Worm (Caenorhabditis elegans) whole organism, early embryonic: Measurements from ENCODE around the gene cyld-1.

Experiments
- B0310.2 ChIP-seq: sonication (generic microtip); optimal IDR thresholded peaks from 2 replicates; lab custom pipeline; 2016; ENCODE audit warnings: mild to moderate bottlenecking, missing genetic modification characterization, missing compliant biosample characterization
- F13C5.2 ChIP-seq: sonication (generic microtip); optimal IDR thresholded peaks from 2 replicates; lab custom pipeline; 2017; ENCODE audit warnings: mild to moderate bottlenecking, missing genetic modification characterization, inconsistent platforms, missing compliant biosample characterization
- aly-1 ChIP-seq: sonication (generic microtip); optimal IDR thresholded peaks from 2 replicates; lab custom pipeline; 2016; ENCODE audit warnings: missing genetic modification characterization, missing compliant biosample characterization
- ama-1 ChIP-seq: fragments of 150-350 bp; optimal IDR thresholded peaks from 2 replicates; lab custom pipeline; 2014
- ceh-13 ChIP-seq: fragments of 200-800 bp; sonication (Bioruptor generic); optimal IDR thresholded peaks from 2 replicates; lab custom pipeline; 2018; ENCODE audit warnings: mild to moderate bottlenecking, missing genetic modification characterization, missing compliant biosample characterization
- ceh-36 ChIP-seq: sonication (generic microtip); optimal IDR thresholded peaks from 2 replicates; lab custom pipeline; 2016; ENCODE audit warnings: missing genetic modification characterization, inconsistent platforms, missing compliant biosample characterization
- ets-7 ChIP-seq: sonication (generic microtip); optimal IDR thresholded peaks from 2 replicates; lab custom pipeline; 2016; ENCODE audit warnings: missing genotype, missing genetic modification characterization, missing compliant biosample characterization
- flt-1 ChIP-seq: fragments of 200-800 bp; sonication (Bioruptor generic); IDR thresholded peaks from 2 replicates; pipeline ENCODE4 v1.3.6; 2022; ENCODE audit warnings: missing genetic modification characterization, missing compliant biosample characterization
- hmbx-1 ChIP-seq: sonication (generic microtip); optimal IDR thresholded peaks from 2 replicates; lab custom pipeline; 2016; ENCODE audit warnings: mild to moderate bottlenecking, missing genetic modification characterization, missing compliant biosample characterization
- hmg-4 ChIP-seq: fragments of 200-800 bp; sonication (Bioruptor generic); optimal IDR thresholded peaks from 2 replicates; lab custom pipeline; 2018; ENCODE audit warnings: mild to moderate bottlenecking, missing genetic modification characterization, missing compliant biosample characterization
- hnd-1 ChIP-seq: sonication (generic microtip); optimal IDR thresholded peaks from 2 replicates; lab custom pipeline; 2016; ENCODE audit warnings: missing genetic modification characterization, missing compliant biosample characterization
- pes-1 ChIP-seq: fragments of 200-800 bp; sonication (Bioruptor generic); IDR thresholded peaks from 2 replicates; pipeline ENCODE4 v1.3.6; 2022; ENCODE audit warnings: missing genetic modification reagents, missing genetic modification characterization, missing compliant biosample characterization
- scrt-1 ChIP-seq: fragments of 200-800 bp; sonication (Bioruptor generic); IDR thresholded peaks from 2 replicates; pipeline ENCODE4 v1.3.6; 2022; ENCODE audit warnings: missing genetic modification characterization, missing compliant biosample characterization
- sea-1 ChIP-seq: fragments of 200-800 bp; sonication (Bioruptor generic); conservative IDR thresholded peaks from 2 replicates; pipeline ENCODE4 v1.3.6; 2022; ENCODE audit warnings: missing genetic modification characterization, missing compliant biosample characterization
- tbx-11 ChIP-seq: fragments of 200-800 bp; sonication (Bioruptor generic); IDR thresholded peaks from 2 replicates; pipeline ENCODE4 v1.3.6; 2022; ENCODE audit warnings: missing genetic modification characterization, missing compliant biosample characterization
- tbx-37 ChIP-seq: fragments of 200-800 bp; sonication (Bioruptor generic); conservative IDR thresholded peaks from 2 replicates; pipeline ENCODE4 v1.3.6; 2022; ENCODE audit warnings: missing genetic modification reagents, missing genetic modification characterization, missing compliant biosample characterization
- tra-4 ChIP-seq: sonication (generic microtip); optimal IDR thresholded peaks from 2 replicates; lab custom pipeline; 2017; ENCODE audit warnings: missing genetic modification characterization, missing compliant biosample characterization

Gene cyld-1

DNA sequence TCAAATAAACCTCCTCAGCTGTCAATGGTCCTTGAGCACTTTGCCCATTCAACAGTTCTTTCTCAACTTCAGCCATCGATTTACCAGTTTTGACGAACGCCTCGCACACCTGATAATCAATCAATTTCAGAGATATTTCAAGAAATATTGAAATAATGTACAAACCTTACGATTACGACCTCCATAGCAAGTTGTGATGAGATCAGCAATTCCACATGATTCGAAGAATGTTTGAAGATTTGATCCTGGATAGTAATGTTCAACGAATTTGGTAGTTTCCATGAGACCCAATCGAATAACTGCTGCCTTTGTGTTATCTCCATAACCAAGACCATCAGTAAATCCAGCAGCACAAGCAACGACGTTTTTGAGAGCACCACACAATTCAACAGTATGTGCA is 55.5 kb downstream of the cyld-1 start:
- TF ChIP-seq ceh-13 (no peak), hnd-1 (tag; lab: Kevin White, UChicago) (no peak), sea-1 (GFP tag; lab: Robert Waterston, UW) (no peak), aly-1 (no peak), B0310.2 (no peak), tbx-11 (GFP tag; lab: Robert Waterston, UW) (no peak), ets-7 (tag; lab: Kevin White, UChicago) (no peak), ceh-36 (tag; lab: Kevin White, UChicago) (no peak), tbx-37 (GFP tag; lab: Robert Waterston, UW) (no peak), tra-4 (tag; lab: Kevin White, UChicago) (no peak), F13C5.2 (tag; lab: Kevin White, UChicago) (no peak), flt-1 (GFP tag; lab: Robert Waterston, UW) (no peak), hmg-4 (GFP tag; lab: Kevin White, UChicago) (no peak), scrt-1 (GFP tag; lab: Robert Waterston, UW) (no peak), ama-1 (no peak), pes-1 (GFP tag; lab: Robert Waterston, UW) (no peak), hmbx-1 (no peak)

ce11 chrIII:9853667-9854620 is 56.5 kb downstream of the cyld-1 start:
- TF ChIP-seq tra-4 (tag; lab: Kevin White, UChicago) (no peak), ceh-36 (tag; lab: Kevin White, UChicago) (no peak), ama-1 (peak; percentile 35), hmbx-1 (no peak), sea-1 (GFP tag; lab: Robert Waterston, UW) (no peak), hmg-4 (GFP tag; lab: Kevin White, UChicago) (no peak), tbx-37 (GFP tag; lab: Robert Waterston, UW) (no peak)

DNA sequence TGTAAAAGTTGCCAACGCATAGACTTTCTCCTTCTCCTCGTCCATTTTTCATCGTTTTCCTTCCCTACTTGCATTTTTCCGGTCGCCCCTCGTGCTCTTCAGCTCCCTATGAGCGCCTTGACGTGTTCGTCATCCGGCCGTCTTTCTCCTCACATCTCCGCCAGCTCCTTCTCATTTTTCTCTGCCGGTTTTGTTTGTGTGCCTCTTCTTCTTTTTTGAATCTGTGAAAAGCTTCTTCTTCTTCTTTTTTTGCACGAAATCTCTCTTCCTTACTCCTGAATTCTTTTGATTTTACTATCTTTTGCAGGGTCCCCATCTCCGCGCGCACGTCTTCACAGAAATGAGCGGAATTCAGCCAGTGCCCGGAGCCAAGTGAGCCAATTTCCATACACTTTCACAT is 58.9 kb downstream of the cyld-1 start, which contains the start of gene K11H3.3:
Gene K11H3.3 (plus strand): TSS at position 308 of the 400 bp plus-strand sequence.
- no peak for TF ChIP-seq aly-1
- no peak for TF ChIP-seq tra-4 (tag; lab: Kevin White, UChicago)
- TF ChIP-seq ceh-13 = no peak

DNA sequence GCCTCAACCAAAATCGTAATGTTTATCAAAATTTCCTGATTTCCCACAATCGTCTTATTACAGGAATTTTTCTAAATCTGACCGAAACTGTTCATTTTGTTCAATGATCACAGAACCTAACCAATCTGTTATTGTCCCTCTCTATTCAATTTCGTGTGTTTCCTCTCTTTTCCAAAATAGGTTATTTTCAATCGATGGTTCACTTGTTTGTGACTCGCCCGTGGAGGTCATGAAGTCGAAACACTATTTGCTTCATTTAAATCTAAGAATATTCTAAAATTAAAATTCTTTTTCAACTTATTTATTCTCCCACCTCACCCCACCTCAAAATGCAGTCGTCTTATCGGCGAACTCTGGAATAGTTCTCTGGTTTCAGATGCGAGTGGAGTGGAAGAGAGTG is 59.6 kb downstream of the cyld-1 start:
- TF ChIP-seq flt-1 (GFP tag; lab: Robert Waterston, UW) (no peak), tbx-11 (GFP tag; lab: Robert Waterston, UW) (no peak), sea-1 (GFP tag; lab: Robert Waterston, UW) (no peak), aly-1 (no peak), tbx-37 (GFP tag; lab: Robert Waterston, UW) (no peak), ceh-13 (no peak), B0310.2 (no peak), ama-1 (no peak), hnd-1 (tag; lab: Kevin White, UChicago) (no peak), pes-1 (GFP tag; lab: Robert Waterston, UW) (no peak), ceh-36 (tag; lab: Kevin White, UChicago) (no peak), hmg-4 (GFP tag; lab: Kevin White, UChicago) (no peak)

DNA sequence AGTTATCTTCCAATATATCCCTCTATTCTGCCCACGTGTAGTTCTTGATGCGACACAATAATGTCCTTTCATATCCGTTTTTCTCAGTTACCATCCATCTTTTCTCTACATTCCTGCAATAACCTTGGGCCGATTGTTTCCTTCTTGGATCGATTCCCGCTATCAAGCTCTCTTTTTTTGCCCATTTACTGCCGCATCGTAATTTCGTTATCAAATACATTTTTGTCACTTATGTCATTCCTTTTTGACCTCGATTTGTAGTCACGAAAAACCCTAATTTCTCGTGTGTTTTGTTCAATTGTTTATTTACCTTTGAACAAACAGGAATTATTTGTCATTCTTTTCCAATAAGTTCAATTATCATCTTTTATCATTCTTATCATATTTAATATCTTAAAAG is 60.5 kb downstream of the cyld-1 start:
- TF ChIP-seq hmbx-1 = no peak
- no peak for TF ChIP-seq hnd-1 (tag; lab: Kevin White, UChicago)
- no peak for TF ChIP-seq pes-1 (GFP tag; lab: Robert Waterston, UW)
- TF ChIP-seq ama-1 = no peak
- TF ChIP-seq ceh-13 = no peak
- TF ChIP-seq aly-1 = no peak
- TF ChIP-seq ceh-36 (tag; lab: Kevin White, UChicago) = no peak
- TF ChIP-seq tbx-37 (GFP tag; lab: Robert Waterston, UW) = no peak
- no peak for TF ChIP-seq F13C5.2 (tag; lab: Kevin White, UChicago)
- no peak for TF ChIP-seq tra-4 (tag; lab: Kevin White, UChicago)
- TF ChIP-seq flt-1 (GFP tag; lab: Robert Waterston, UW) = no peak
- TF ChIP-seq hmg-4 (GFP tag; lab: Kevin White, UChicago) = no peak
- TF ChIP-seq tbx-11 (GFP tag; lab: Robert Waterston, UW) = no peak
- TF ChIP-seq scrt-1 (GFP tag; lab: Robert Waterston, UW) = no peak
- no peak for TF ChIP-seq sea-1 (GFP tag; lab: Robert Waterston, UW)

DNA sequence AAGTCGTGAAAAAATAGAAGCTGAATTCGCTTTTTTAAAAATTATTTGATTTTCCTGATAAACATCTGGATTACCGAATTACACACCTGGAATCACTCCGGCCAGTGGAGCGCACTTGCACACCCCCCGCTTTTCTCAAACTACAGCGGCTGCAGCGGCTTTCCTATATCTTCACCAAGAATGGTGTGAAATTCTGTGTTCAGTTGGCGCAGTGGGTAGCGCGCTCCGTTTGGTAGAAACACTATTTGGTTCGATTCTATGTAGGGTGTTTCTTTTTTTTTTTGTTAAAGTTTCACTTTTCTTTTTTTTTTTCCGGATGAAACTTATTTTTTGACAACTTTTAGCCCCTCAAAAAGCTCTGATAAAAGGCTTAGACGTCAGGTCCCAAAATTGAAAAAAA is 61.3 kb downstream of the cyld-1 start:
- TF ChIP-seq tbx-11 (GFP tag; lab: Robert Waterston, UW) (peak; percentile 74; the same call in 1 of the 2 replicates), pes-1 (GFP tag; lab: Robert Waterston, UW) (peak; percentile 80), flt-1 (GFP tag; lab: Robert Waterston, UW) (peak; percentile 71; the same call in 1 of the 2 replicates), tbx-37 (GFP tag; lab: Robert Waterston, UW) (peak; percentile 73), scrt-1 (GFP tag; lab: Robert Waterston, UW) (peak; percentile 73)
